Fruit fly (Drosophila melanogaster): ENCODE measurements around the gene CG7407.
A peak's percentile ranks its signal among the peaks of the same experiment; 100 is the strongest.

CG7407 gene

dm6 chr3L:21841079-21841478 is 17.8 kb downstream of the CG7407 start, which contains the start of gene P5CDh1:
Gene P5CDh1, minus strand, starts transcription at chr3L:21841356.
- TF ChIP-seq CG32121 (GFP tag; IDR thresholded peaks at IDR 0.05) (peak; percentile 15; the same call in 1 of the 2 replicates), fd96Ca (GFP tag; IDR thresholded peaks at IDR 0.05) (peak; percentile 41; the same call in 1 of the 3 replicates), CG4496 (GFP tag; IDR thresholded peaks at IDR 0.05) (peak; percentile 39; the same call in 2 of the 3 replicates), CG8159 (tag; optimal IDR thresholded peaks at IDR 0.05) (no peak), Ets98B (GFP tag; IDR thresholded peaks at IDR 0.05) (peak; percentile 53)

dm6 chr3L:21842286-21842685 is 19.0 kb downstream of the CG7407 start, which contains the start of gene CG14563:
Gene CG14563, minus strand, starts transcription at chr3L:21842386.
- TF ChIP-seq CG14655 (GFP tag; optimal IDR thresholded peaks at IDR 0.05) (no peak), CG34367 (tag; optimal IDR thresholded peaks at IDR 0.05) (no peak), rn (GFP tag; IDR thresholded peaks at IDR 0.05) (no peak), fd96Ca (GFP tag; IDR thresholded peaks at IDR 0.05) (no peak), CG10348 (GFP tag; IDR thresholded peaks at IDR 0.05) (no peak), CG17806 (tag; optimal IDR thresholded peaks at IDR 0.05) (no peak), D1 (tag; optimal IDR thresholded peaks at IDR 0.05) (no peak), Ets98B (GFP tag; IDR thresholded peaks at IDR 0.05) (no peak), CG32121 (GFP tag; IDR thresholded peaks at IDR 0.05) (no peak), Snoo (tag; optimal IDR thresholded peaks at IDR 0.05) (no peak), CG8159 (tag; optimal IDR thresholded peaks at IDR 0.05) (no peak), EcR (GFP tag; optimal IDR thresholded peaks at IDR 0.05) (no peak), CG13204 (GFP tag; optimal IDR thresholded peaks at IDR 0.05) (no peak), CG12605 (GFP tag; IDR thresholded peaks at IDR 0.05) (no peak)

- TF ChIP-seq Pif1B (GFP tag; optimal IDR thresholded peaks at IDR 0.05) (no peak), gl (tag; optimal IDR thresholded peaks at IDR 0.05) (no peak), CG34367 (tag; optimal IDR thresholded peaks at IDR 0.05) (no peak), CG13204 (GFP tag; optimal IDR thresholded peaks at IDR 0.05) (peak; percentile 68), rn (GFP tag; IDR thresholded peaks at IDR 0.05) (no peak), CG8159 (tag; optimal IDR thresholded peaks at IDR 0.05) (no peak), Pif1A (GFP tag; optimal IDR thresholded peaks at IDR 0.05) (no peak)
Measured at dm6 chr3L:21843307-21843706, 20.0 kb downstream of the CG7407 start.

dm6 chr3L:21844488-21844887 is 21.2 kb downstream of the CG7407 start, which contains the start of gene mub:
Gene mub, plus strand, starts transcription at chr3L:21844788.
- TF ChIP-seq CG34367 (tag; optimal IDR thresholded peaks at IDR 0.05) (no peak), CG8301 (tag; optimal IDR thresholded peaks at IDR 0.05) (no peak), Snoo (tag; optimal IDR thresholded peaks at IDR 0.05) (no peak), CG17806 (tag; optimal IDR thresholded peaks at IDR 0.05) (no peak), Ets98B (GFP tag; IDR thresholded peaks at IDR 0.05) (no peak), Pif1A (GFP tag; optimal IDR thresholded peaks at IDR 0.05) (no peak), CG15710 (tag; optimal IDR thresholded peaks at IDR 0.05) (no peak), CG4496 (GFP tag; IDR thresholded peaks at IDR 0.05) (no peak), CG14655 (GFP tag; optimal IDR thresholded peaks at IDR 0.05) (no peak), D1 (tag; optimal IDR thresholded peaks at IDR 0.05) (no peak)

dm6 chr3L:21846591-21846990 is 23.3 kb downstream of the CG7407 start:
- no peak for TF ChIP-seq rn (GFP tag; IDR thresholded peaks at IDR 0.05)
- no peak for TF ChIP-seq CG10348 (GFP tag; IDR thresholded peaks at IDR 0.05)
- TF ChIP-seq Pif1B (GFP tag; optimal IDR thresholded peaks at IDR 0.05) = no peak
- no peak for TF ChIP-seq CG34367 (tag; optimal IDR thresholded peaks at IDR 0.05)
- TF ChIP-seq CG12605 (GFP tag; IDR thresholded peaks at IDR 0.05) = 0 out of 2 replicates have a peak, but pooled peaks have one; percentile 26
- TF ChIP-seq gl (tag; optimal IDR thresholded peaks at IDR 0.05) = no peak
- TF ChIP-seq CG4496 (GFP tag; IDR thresholded peaks at IDR 0.05) = no peak
- TF ChIP-seq CG32121 (GFP tag; IDR thresholded peaks at IDR 0.05) = no peak
- TF ChIP-seq Snoo (tag; optimal IDR thresholded peaks at IDR 0.05) = no peak
- no peak for TF ChIP-seq CG17806 (tag; optimal IDR thresholded peaks at IDR 0.05)
- no peak for TF ChIP-seq CG13204 (GFP tag; optimal IDR thresholded peaks at IDR 0.05)
- peak; percentile 5 for TF ChIP-seq CG8301 (tag; optimal IDR thresholded peaks at IDR 0.05)
- peak; percentile 31 for TF ChIP-seq CG8159 (tag; optimal IDR thresholded peaks at IDR 0.05)
- no peak for TF ChIP-seq D1 (tag; optimal IDR thresholded peaks at IDR 0.05)
- peak; percentile 37 for TF ChIP-seq CG15710 (tag; optimal IDR thresholded peaks at IDR 0.05)
- TF ChIP-seq Pif1A (GFP tag; optimal IDR thresholded peaks at IDR 0.05) = no peak
- TF ChIP-seq CG9948 (tag; optimal IDR thresholded peaks at IDR 0.05) = peak; percentile 14
- TF ChIP-seq fd96Ca (GFP tag; IDR thresholded peaks at IDR 0.05) = peak; percentile 68
- TF ChIP-seq Ets98B (GFP tag; IDR thresholded peaks at IDR 0.05) = no peak; the same call in 1 of the 2 replicates
- TF ChIP-seq EcR (GFP tag; optimal IDR thresholded peaks at IDR 0.05) = no peak
- peak; percentile 24 for TF ChIP-seq CG14655 (GFP tag; optimal IDR thresholded peaks at IDR 0.05)

dm6 chr3L:21848320-21848719 is 25.1 kb downstream of the CG7407 start:
- TF ChIP-seq CG14655 (GFP tag; optimal IDR thresholded peaks at IDR 0.05) = peak; percentile 10
- no peak for TF ChIP-seq Pif1B (GFP tag; optimal IDR thresholded peaks at IDR 0.05)
